Worm (Caenorhabditis elegans): ENCODE measurements around the gene ZC204.13.

ZC204.13 gene

ce11 chrII:1621180-1621579, 39.6 kb downstream of the ZC204.13 start, which contains the start of gene fbxa-158:
fbxa-158 (minus strand) TSS chrII:1621280.
- TF ChIP-seq sptf-1 (tag; optimal IDR thresholded peaks at IDR 0.05) (no peak), mep-1 (tag; optimal IDR thresholded peaks at IDR 0.05) (no peak), mls-2 (tag; optimal IDR thresholded peaks at IDR 0.05) (no peak), nhr-2 (tag; optimal IDR thresholded peaks at IDR 0.05) (no peak), nhr-12 (tag; optimal IDR thresholded peaks at IDR 0.05) (no peak), cnd-1 (tag; optimal IDR thresholded peaks at IDR 0.05) (no peak), elt-3 (tag; optimal IDR thresholded peaks at IDR 0.05) (no peak), snpc-4 (tag; optimal IDR thresholded peaks at IDR 0.05) (no peak), hlh-1 (tag; optimal IDR thresholded peaks at IDR 0.05) (no peak), flh-1 (GFP tag; optimal IDR thresholded peaks at IDR 0.05) (no peak), sem-2 (GFP tag; optimal IDR thresholded peaks at IDR 0.05) (no peak), nhr-237 (tag; optimal IDR thresholded peaks at IDR 0.05) (no peak), ham-2 (GFP tag; optimal IDR thresholded peaks at IDR 0.05) (no peak), unc-120 (tag; optimal IDR thresholded peaks at IDR 0.05; ENCODE audit: poor library complexity, severe bottlenecking) (no peak)

- TF ChIP-seq bed-3 (GFP tag; optimal IDR thresholded peaks at IDR 0.05), result no peak
- TF ChIP-seq hlh-1 (tag; optimal IDR thresholded peaks at IDR 0.05), result no peak
- TF ChIP-seq mab-5 (tag; optimal IDR thresholded peaks at IDR 0.05), result no peak
- TF ChIP-seq ham-2 (GFP tag; optimal IDR thresholded peaks at IDR 0.05), result no peak
- TF ChIP-seq nhr-2 (tag; optimal IDR thresholded peaks at IDR 0.05), result no peak
These were observed 41.8 kb downstream of the ZC204.13 start, which contains the start of gene fbxa-166 for ce11 chrII:1618948-1619347. fbxa-166 (minus strand) TSS chrII:1619048.

ce11 chrII:1616382-1616781, 44.4 kb downstream of the ZC204.13 start, which contains the start of gene fbxa-165:
fbxa-165 (minus strand) TSS chrII:1616482.
- TF ChIP-seq mls-2 (tag; optimal IDR thresholded peaks at IDR 0.05), result no peak
- no peak for TF ChIP-seq elt-3 (tag; optimal IDR thresholded peaks at IDR 0.05)

- TF ChIP-seq M03D4.4 (tag; optimal IDR thresholded peaks at IDR 0.05) (no peak), unc-39 (tag; optimal IDR thresholded peaks at IDR 0.05) (no peak), mls-2 (tag; optimal IDR thresholded peaks at IDR 0.05) (no peak), lin-32 (GFP tag; optimal IDR thresholded peaks at IDR 0.05) (no peak), ztf-11 (tag; optimal IDR thresholded peaks at IDR 0.05) (no peak), ham-2 (GFP tag; optimal IDR thresholded peaks at IDR 0.05) (no peak), ces-1 (GFP tag; optimal IDR thresholded peaks at IDR 0.05) (no peak), mep-1 (tag; optimal IDR thresholded peaks at IDR 0.05) (no peak), zip-8 (tag; optimal IDR thresholded peaks at IDR 0.05) (no peak), nhr-28 (tag; optimal IDR thresholded peaks at IDR 0.05) (no peak), nhr-76 (tag; optimal IDR thresholded peaks at IDR 0.05) (no peak), ceh-39 (tag; optimal IDR thresholded peaks at IDR 0.05) (no peak), tbx-8 (GFP tag; optimal IDR thresholded peaks at IDR 0.05) (no peak), sptf-1 (tag; optimal IDR thresholded peaks at IDR 0.05) (no peak), unc-120 (tag; optimal IDR thresholded peaks at IDR 0.05; ENCODE audit: poor library complexity, severe bottlenecking) (no peak), ceh-83 (GFP tag; optimal IDR thresholded peaks at IDR 0.05) (no peak), blmp-1 (tag; optimal IDR thresholded peaks at IDR 0.05) (no peak), mab-5 (tag; optimal IDR thresholded peaks at IDR 0.05) (no peak)
These were observed 46.8 kb downstream of the ZC204.13 start, which contains the start of gene fbxa-164 for ce11 chrII:1613972-1614371. fbxa-164 (minus strand) TSS chrII:1614072.

- TF ChIP-seq bed-3 (GFP tag; optimal IDR thresholded peaks at IDR 0.05) (no peak), mab-5 (tag; optimal IDR thresholded peaks at IDR 0.05) (no peak), hlh-1 (tag; optimal IDR thresholded peaks at IDR 0.05) (no peak), ces-1 (GFP tag; optimal IDR thresholded peaks at IDR 0.05) (no peak)
These were observed 50.2 kb downstream of the ZC204.13 start, which contains the start of gene fbxa-163 for ce11 chrII:1610630-1611029. fbxa-163 (minus strand) TSS chrII:1610730.

All from whole organism, mixed stage, embryonic.